Fruit fly (Drosophila melanogaster) whole organism, embryonic: Measurements from ENCODE around the gene cmet.

ENCODE experiments used
- Ada2b ChIP-seq: fragments of 200-800 bp; sonication (Bioruptor generic); IDR thresholded peaks from 2 replicates; pipeline ENCODE4 v1.3.6; 2022; ENCODE audit warnings: missing biosample characterization, missing genetic modification characterization
- Asciz ChIP-seq: fragments of 200-800 bp; sonication (Bioruptor generic); optimal IDR thresholded peaks from 2 replicates; lab custom pipeline; 2017; ENCODE audit warnings: missing biosample characterization, mild to moderate bottlenecking, missing genetic modification characterization, missing genetic modification reagents
- BEAF-32 ChIP-seq: fragments of 200-800 bp; sonication (Bioruptor generic); optimal IDR thresholded peaks from 3 replicates; lab custom pipeline; 2017; ENCODE audit warnings: missing biosample characterization, missing genetic modification characterization, mild to moderate bottlenecking, moderate library complexity, missing genetic modification reagents
- Bdp1 ChIP-seq: fragments of 200-800 bp; sonication (Bioruptor generic); optimal IDR thresholded peaks from 3 replicates; lab custom pipeline; 2016; ENCODE audit warnings: missing biosample characterization, missing genetic modification characterization
- Bteb2 ChIP-seq: fragments of 200-800 bp; sonication (Bioruptor generic); optimal IDR thresholded peaks from 2 replicates; lab custom pipeline; 2016; ENCODE audit warnings: missing biosample characterization, missing genetic modification characterization
- C15 ChIP-seq: fragments of 200-800 bp; sonication (Bioruptor generic); IDR thresholded peaks from 3 replicates; pipeline ENCODE4 v1.3.6; 2022; ENCODE audit warnings: missing biosample characterization, missing genetic modification characterization
- CG10366 ChIP-seq: fragments of 200-800 bp; sonication (Bioruptor generic); IDR thresholded peaks from 2 replicates; pipeline ENCODE4 v1.3.6; 2022; ENCODE audit warnings: missing biosample characterization, missing genetic modification characterization
- CG11695 ChIP-seq: fragments of 200-800 bp; sonication (Bioruptor generic); IDR thresholded peaks from 3 replicates; pipeline ENCODE4 v1.3.6; 2022; ENCODE audit warnings: missing biosample characterization, missing genetic modification characterization
- CG12104 ChIP-seq: fragments of 200-800 bp; sonication (Bioruptor generic); optimal IDR thresholded peaks from 3 replicates; lab custom pipeline; 2016; ENCODE audit warnings: missing biosample characterization, missing genetic modification characterization
- CG12744 ChIP-seq: fragments of 200-800 bp; sonication (Bioruptor generic); optimal IDR thresholded peaks from 2 replicates; lab custom pipeline; 2016; ENCODE audit warnings: missing biosample characterization, missing genetic modification characterization
- CG15696 ChIP-seq: fragments of 200-800 bp; sonication (Bioruptor generic); optimal IDR thresholded peaks from 2 replicates; lab custom pipeline; 2019; ENCODE audit warnings: missing biosample characterization, mild to moderate bottlenecking, missing genetic modification characterization, moderate library complexity
- CG1602 ChIP-seq: fragments of 200-800 bp; sonication (Bioruptor generic); optimal IDR thresholded peaks from 3 replicates; lab custom pipeline; 2016; ENCODE audit warnings: missing biosample characterization, missing genetic modification characterization
- CG17328 ChIP-seq: fragments of 200-800 bp; sonication (Bioruptor generic); IDR thresholded peaks from 2 replicates; pipeline ENCODE4 v1.3.6; 2022; ENCODE audit warnings: missing biosample characterization, missing genetic modification characterization
- CG17361 ChIP-seq: fragments of 200-800 bp; sonication (Bioruptor generic); IDR thresholded peaks from 3 replicates; pipeline ENCODE4 v1.3.6; 2022; ENCODE audit warnings: missing biosample characterization, missing genetic modification characterization
- CG2199 ChIP-seq: fragments of 200-800 bp; sonication (Bioruptor generic); IDR thresholded peaks from 3 replicates; pipeline ENCODE4 v1.3.6; 2022; ENCODE audit warnings: missing biosample characterization, missing genetic modification characterization
- CG31365 ChIP-seq: fragments of 200-800 bp; sonication (Bioruptor generic); optimal IDR thresholded peaks from 2 replicates; lab custom pipeline; 2018; ENCODE audit warnings: missing biosample characterization, mild to moderate bottlenecking, missing genetic modification characterization
- CG3281 ChIP-seq: fragments of 200-800 bp; sonication (Bioruptor generic); optimal IDR thresholded peaks from 3 replicates; lab custom pipeline; 2017; ENCODE audit warnings: missing biosample characterization, mild to moderate bottlenecking, missing genetic modification characterization
- CG43689 ChIP-seq: fragments of 200-800 bp; sonication (Bioruptor generic); IDR thresholded peaks from 2 replicates; pipeline ENCODE4 v1.3.6; 2022; ENCODE audit warnings: missing biosample characterization, missing genetic modification characterization
- CG4730 ChIP-seq: fragments of 200-800 bp; sonication (Bioruptor generic); IDR thresholded peaks from 2 replicates; pipeline ENCODE4 v1.3.6; 2022; ENCODE audit warnings: missing biosample characterization, missing genetic modification characterization
- CG4854 ChIP-seq: fragments of 200-800 bp; sonication (Bioruptor generic); optimal IDR thresholded peaks from 2 replicates; lab custom pipeline; 2016; ENCODE audit warnings: missing biosample characterization, missing genetic modification characterization, inconsistent platforms
- CG5953 ChIP-seq: fragments of 200-800 bp; sonication (Bioruptor generic); IDR thresholded peaks from 2 replicates; pipeline ENCODE4 v1.3.6; 2022; ENCODE audit warnings: missing biosample characterization, missing genetic modification characterization
- CG9609 ChIP-seq: fragments of 200-800 bp; sonication (Bioruptor generic); optimal IDR thresholded peaks from 3 replicates; lab custom pipeline; 2016; ENCODE audit warnings: missing biosample characterization, missing genetic modification characterization
- CG9876 ChIP-seq: fragments of 200-800 bp; sonication (Bioruptor generic); optimal IDR thresholded peaks from 2 replicates; lab custom pipeline; 2016; ENCODE audit warnings: missing biosample characterization, missing genetic modification characterization
- Dad ChIP-seq: fragments of 200-800 bp; sonication (Bioruptor generic); optimal IDR thresholded peaks from 3 replicates; lab custom pipeline; 2016; ENCODE audit warnings: missing biosample characterization, missing genetic modification characterization
- HLH4C ChIP-seq: fragments of 200-800 bp; sonication (Bioruptor generic); IDR thresholded peaks from 3 replicates; pipeline ENCODE4 v1.3.6; 2022; ENCODE audit warnings: missing biosample characterization, missing genetic modification characterization; ENCODE audit not compliant: partially characterized antibody
- Hand ChIP-seq: fragments of 200-800 bp; sonication (Bioruptor generic); optimal IDR thresholded peaks from 2 replicates; lab custom pipeline; 2017; ENCODE audit warnings: mild to moderate bottlenecking, missing biosample characterization, missing genetic modification reagents, missing genetic modification characterization
- Hr78 ChIP-seq, 2 experiments: fragments of 200-800 bp in 1 of 2; fragments of >200 bp in 1 of 2; sonication (Bioruptor generic) in 1 of 2; optimal IDR thresholded peaks; 2 replicates each; lab custom pipeline; 2017 to 2019; ENCODE audit warnings: missing biosample characterization in 2 of 2, missing genetic modification characterization in 2 of 2, mild to moderate bottlenecking in 1 of 2, moderate library complexity in 1 of 2
- Jarid2 ChIP-seq: fragments of 200-800 bp; sonication (Bioruptor generic); optimal IDR thresholded peaks from 3 replicates; lab custom pipeline; 2017; ENCODE audit warnings: mild to moderate bottlenecking, missing biosample characterization, missing genetic modification reagents, missing genetic modification characterization
- Neu2 ChIP-seq: fragments of 200-800 bp; sonication (Bioruptor generic); optimal IDR thresholded peaks from 3 replicates; lab custom pipeline; 2016; ENCODE audit warnings: missing biosample characterization, missing genetic modification characterization, borderline replicate concordance
- Nf-YA ChIP-seq: fragments of 200-800 bp; sonication (Bioruptor generic); IDR thresholded peaks from 2 replicates; pipeline ENCODE4 v1.3.6; 2022; ENCODE audit warnings: missing biosample characterization, missing genetic modification characterization
- Opbp ChIP-seq: fragments of 200-800 bp; sonication (Bioruptor generic); IDR thresholded peaks from 3 replicates; pipeline ENCODE4 v1.3.6; 2022; ENCODE audit warnings: missing biosample characterization, missing genetic modification characterization; ENCODE audit not compliant: partially characterized antibody
- Pdp1 ChIP-seq, 2 experiments: fragments of 200-800 bp; sonication (Bioruptor generic); optimal IDR thresholded peaks; 3 replicates each; lab custom pipeline; 2016; ENCODE audit warnings: missing biosample characterization in 2 of 2, missing genetic modification characterization in 2 of 2, mild to moderate bottlenecking in 1 of 2, moderate library complexity in 1 of 2
- YL-1 ChIP-seq: fragments of 200-800 bp; sonication (Bioruptor generic); optimal IDR thresholded peaks from 3 replicates; lab custom pipeline; 2017; ENCODE audit warnings: missing biosample characterization, mild to moderate bottlenecking, missing genetic modification characterization
- ash1 ChIP-seq: fragments of 200-800 bp; sonication (Bioruptor generic); optimal IDR thresholded peaks from 2 replicates; lab custom pipeline; 2018; ENCODE audit warnings: missing biosample characterization, mild to moderate bottlenecking, missing genetic modification characterization
- az2 ChIP-seq: fragments of 200-800 bp; sonication (Bioruptor generic); optimal IDR thresholded peaks from 3 replicates; lab custom pipeline; 2016; ENCODE audit warnings: missing biosample characterization, missing genetic modification characterization
- chinmo ChIP-seq: fragments of 200-800 bp; sonication (Bioruptor generic); IDR thresholded peaks from 4 replicates; pipeline ENCODE4 v1.3.6; 2022; ENCODE audit warnings: missing biosample characterization, missing genetic modification characterization; ENCODE audit not compliant: partially characterized antibody
- dm ChIP-seq: fragments of 200-800 bp; sonication (Bioruptor generic); optimal IDR thresholded peaks from 3 replicates; lab custom pipeline; 2016; ENCODE audit warnings: missing biosample characterization, missing genetic modification characterization
- grau ChIP-seq: fragments of 200-800 bp; optimal IDR thresholded peaks from 3 replicates; lab custom pipeline; 2019; ENCODE audit warnings: missing biosample characterization, mild to moderate bottlenecking, missing genetic modification characterization, moderate library complexity
- gsb ChIP-seq: fragments of 200-800 bp; sonication (Bioruptor generic); IDR thresholded peaks from 2 replicates; pipeline ENCODE4 v1.3.6; 2022; ENCODE audit warnings: missing biosample characterization, missing genetic modification characterization
- h ChIP-seq: fragments of >200 bp; optimal IDR thresholded peaks from 2 replicates; lab custom pipeline; 2017
- hb ChIP-seq: fragments of 200-800 bp; sonication (Bioruptor generic); IDR thresholded peaks from 3 replicates; pipeline ENCODE4 v1.3.6; 2022; ENCODE audit warnings: missing biosample characterization, missing genetic modification characterization; ENCODE audit not compliant: partially characterized antibody
- hth ChIP-seq: fragments of >200 bp; optimal IDR thresholded peaks from 2 replicates; lab custom pipeline; 2017; ENCODE audit warnings: inconsistent platforms
- knrl ChIP-seq: fragments of 200-800 bp; sonication (Bioruptor generic); IDR thresholded peaks from 3 replicates; pipeline ENCODE4 v1.3.6; 2022; ENCODE audit warnings: missing biosample characterization, missing genetic modification characterization; ENCODE audit not compliant: partially characterized antibody
- mirr ChIP-seq: fragments of 200-800 bp; sonication (Bioruptor generic); optimal IDR thresholded peaks from 3 replicates; lab custom pipeline; 2018; ENCODE audit warnings: missing biosample characterization, mild to moderate bottlenecking, missing genetic modification characterization
- pita ChIP-seq: fragments of 200-800 bp; sonication (Bioruptor generic); optimal IDR thresholded peaks from 2 replicates; lab custom pipeline; 2017; ENCODE audit warnings: missing biosample characterization, mild to moderate bottlenecking, missing genetic modification characterization
- repo ChIP-seq: fragments of 200-800 bp; sonication (Bioruptor generic); optimal IDR thresholded peaks from 2 replicates; lab custom pipeline; 2016; ENCODE audit warnings: missing biosample characterization, missing genetic modification characterization
- sima ChIP-seq: fragments of 200-800 bp; sonication (Bioruptor generic); optimal IDR thresholded peaks from 2 replicates; lab custom pipeline; 2016; ENCODE audit warnings: missing biosample characterization, missing genetic modification characterization
- tll ChIP-seq, 2 experiments: fragments of 200-800 bp in 1 of 2; fragments of >200 bp in 1 of 2; sonication (Bioruptor generic) in 1 of 2; optimal IDR thresholded peaks; 2 replicates each; lab custom pipeline; 2017 to 2019; ENCODE audit warnings: missing biosample characterization in 2 of 2, missing genetic modification characterization in 2 of 2, mild to moderate bottlenecking in 1 of 2, moderate library complexity in 1 of 2
- tna ChIP-seq: fragments of 200-800 bp; sonication (Bioruptor generic); IDR thresholded peaks from 2 replicates; pipeline ENCODE4 v1.3.6; 2022; ENCODE audit warnings: missing biosample characterization, missing genetic modification characterization; ENCODE audit not compliant: partially characterized antibody
- vnd ChIP-seq: fragments of 200-800 bp; sonication (Bioruptor generic); IDR thresholded peaks from 3 replicates; pipeline ENCODE4 v1.3.6; 2022; ENCODE audit warnings: missing biosample characterization, missing genetic modification characterization; ENCODE audit not compliant: partially characterized antibody

Gene cmet

dm6 chr2L:11277927-11278351 lies 9.1 kb upstream of the cmet start, which contains the start of gene CG33695 (continued):
- TF ChIP-seq Pdp1 (GFP tag; optimal IDR thresholded peaks at IDR 0.05; lab: Kevin White, UChicago), result peak; percentile 59 to 77
- no peak for TF ChIP-seq pita (GFP tag; lab: Kevin White, UChicago)
- peak; percentile 22 for TF ChIP-seq Jarid2 (GFP tag; lab: Kevin White, UChicago)
- peak in 1 of 2 experiments; percentile 29 for TF ChIP-seq tll (GFP tag; optimal IDR thresholded peaks at IDR 0.05; lab: Kevin White, UChicago)
- peak; percentile 66 for TF ChIP-seq CG4854 (GFP tag; lab: Kevin White, UChicago)
- peak; percentile 66 for TF ChIP-seq CG9609 (GFP tag; lab: Kevin White, UChicago)
- peak; percentile 58; the same call in 2 of the 3 replicates for TF ChIP-seq knrl (GFP tag; lab: Robert Waterston, UW)
- no peak for TF ChIP-seq Asciz (GFP tag; lab: Kevin White, UChicago)
- TF ChIP-seq BEAF-32, result peak; percentile 58
- TF ChIP-seq CG11695 (GFP tag; lab: Robert Waterston, UW), result no peak
- peak; percentile 55 for TF ChIP-seq Bdp1 (GFP tag; lab: Kevin White, UChicago)
- peak; percentile 34 for TF ChIP-seq az2
- no peak for TF ChIP-seq C15 (GFP tag; lab: Robert Waterston, UW)
- TF ChIP-seq Opbp (GFP tag; lab: Robert Waterston, UW), result peak; percentile 68; the same call in 2 of the 3 replicates
- TF ChIP-seq Neu2 (GFP tag; lab: Kevin White, UChicago), result peak; percentile 3
- no peak for TF ChIP-seq CG17328 (GFP tag; lab: Robert Waterston, UW)
- TF ChIP-seq CG15696 (tag; lab: Kevin White, UChicago), result no peak
- TF ChIP-seq Ada2b, result 0 out of 2 replicates have a peak, but pooled peaks have one; percentile 5
- no peak for TF ChIP-seq CG12104 (GFP tag; lab: Kevin White, UChicago)
- peak; percentile 65; the same call in 1 of the 3 replicates for TF ChIP-seq hb (GFP tag; lab: Robert Waterston, UW)
- TF ChIP-seq gsb (GFP tag; lab: Robert Waterston, UW), result no peak
- TF ChIP-seq CG9876 (GFP tag; lab: Kevin White, UChicago), result peak; percentile 42
- peak; percentile 68 for TF ChIP-seq tna (GFP tag; lab: Robert Waterston, UW)
- TF ChIP-seq CG17361 (GFP tag; lab: Robert Waterston, UW), result peak; percentile 40; the same call in 2 of the 3 replicates
- peak; percentile 50 for TF ChIP-seq CG3281 (GFP tag; lab: Kevin White, UChicago)
- TF ChIP-seq mirr (GFP tag; lab: Kevin White, UChicago), result no peak
- peak; percentile 70 for TF ChIP-seq repo (GFP tag; lab: Kevin White, UChicago)
- no peak for TF ChIP-seq CG43689
- no peak for TF ChIP-seq ash1
- TF ChIP-seq Nf-YA (GFP tag; lab: Robert Waterston, UW), result 0 out of 2 replicates have a peak, but pooled peaks have one; percentile 28
- TF ChIP-seq CG12744, result peak; percentile 73
- no peak for TF ChIP-seq hth (lab: Kevin White, UChicago)
- no peak for TF ChIP-seq Hr78 (GFP tag; optimal IDR thresholded peaks at IDR 0.05; lab: Kevin White, UChicago)
- TF ChIP-seq Dad (GFP tag; lab: Kevin White, UChicago), result peak; percentile 77
- TF ChIP-seq CG1602, result peak; percentile 27
- no peak for TF ChIP-seq h (lab: Kevin White, UChicago)
- TF ChIP-seq YL-1 (GFP tag; lab: Kevin White, UChicago), result peak; percentile 91
- 0 out of 4 replicates have a peak, but pooled peaks have one; percentile 49 for TF ChIP-seq chinmo (GFP tag; lab: Robert Waterston, UW)
- TF ChIP-seq CG4730, result peak; percentile 15; the same call in 1 of the 2 replicates
- no peak; the same call in 2 of the 3 replicates for TF ChIP-seq vnd (GFP tag; lab: Robert Waterston, UW)
- TF ChIP-seq CG10366, result peak; percentile 28; the same call in 1 of the 2 replicates
- TF ChIP-seq sima (GFP tag; lab: Kevin White, UChicago), result peak; percentile 11
- no peak for TF ChIP-seq CG31365 (tag; lab: Kevin White, UChicago)
- TF ChIP-seq HLH4C (GFP tag; lab: Robert Waterston, UW), result peak; percentile 78
- TF ChIP-seq grau (tag; lab: Kevin White, UChicago), result peak; percentile 56
- no peak for TF ChIP-seq CG5953 (GFP tag; lab: Robert Waterston, UW)
- TF ChIP-seq Bteb2 (GFP tag; lab: Kevin White, UChicago), result peak; percentile 79
- peak; percentile 6 for TF ChIP-seq Hand
- no peak for TF ChIP-seq CG2199
- TF ChIP-seq dm, result peak; percentile 59
